Worm (Caenorhabditis elegans): ENCODE data around the gene Y51A2B.6.

- TF ChIP-seq unc-3 (GFP tag; conservative IDR thresholded peaks at IDR 0.05) (no peak), unc-3 (tag; optimal IDR thresholded peaks at IDR 0.05) (no peak), lim-6 (tag; optimal IDR thresholded peaks at IDR 0.05) (no peak), K02D7.2 (tag; optimal IDR thresholded peaks at IDR 0.05) (no peak), sox-4 (tag; optimal IDR thresholded peaks at IDR 0.05) (no peak), pha-4 (tag; optimal IDR thresholded peaks at IDR 0.05) (no peak), nhr-232 (tag; optimal IDR thresholded peaks at IDR 0.05) (no peak), ceh-45 (GFP tag; IDR thresholded peaks at IDR 0.05) (no peak), fkh-6 (tag; optimal IDR thresholded peaks at IDR 0.05) (no peak), ztf-16 (tag; optimal IDR thresholded peaks at IDR 0.05) (no peak), tbx-2 (tag; optimal IDR thresholded peaks at IDR 0.05) (no peak), ets-4 (tag; optimal IDR thresholded peaks at IDR 0.05) (no peak), ceh-31 (tag; optimal IDR thresholded peaks at IDR 0.05) (no peak), dmd-4 (tag; optimal IDR thresholded peaks at IDR 0.05; ENCODE audit: borderline replicate concordance) (no peak)
These were observed 23.1 kb downstream of the Y51A2B.6 start for ce11 chrV:18371028-18371427.

All from whole organism, late embryonic.